Worm (Caenorhabditis elegans) whole organism, L4/young adult: ENCODE data around the gene atg-3.

ENCODE experiments used
- W03F9.2 ChIP-seq: fragments of 150-350 bp; optimal IDR thresholded peaks from 2 replicates; lab custom pipeline; 2014; ENCODE audit warnings: missing biosample characterization, missing genetic modification characterization
- dao-5 ChIP-seq: sonication (generic microtip); optimal IDR thresholded peaks from 2 replicates; lab custom pipeline; 2016; ENCODE audit warnings: missing genotype, missing genetic modification characterization, moderate library complexity, missing compliant biosample characterization
- him-1 ChIP-seq: sonication (generic microtip); optimal IDR thresholded peaks from 2 replicates; lab custom pipeline; 2016; ENCODE audit warnings: missing genotype, missing genetic modification reagents, missing genetic modification characterization, missing compliant biosample characterization

ce11 chrIV:961862-962261 lies 48.5 kb upstream of the atg-3 start:
- no peak for TF ChIP-seq dao-5 (tag; lab: Kevin White, UChicago)
- no peak for TF ChIP-seq him-1 (tag; lab: Kevin White, UChicago)
- no peak for TF ChIP-seq W03F9.2 (tag; lab: Kevin White, UChicago)
